Fruit fly (Drosophila melanogaster) Kc167 (cell line): ENCODE results near the gene Pten.

ENCODE experiments used
- Myc ChIP-seq: fragments of >200 bp; optimal IDR thresholded peaks from 2 replicates; lab custom pipeline; 2017; ENCODE audit warnings: missing external identifiers
- Sin3A ChIP-seq: fragments of >200 bp; optimal IDR thresholded peaks from 2 replicates; lab custom pipeline; 2018; ENCODE audit warnings: missing external identifiers
- h ChIP-seq: fragments of >200 bp; optimal IDR thresholded peaks from 3 replicates; lab custom pipeline; 2018; ENCODE audit warnings: missing external identifiers
- insv ChIP-seq: fragments of >200 bp; optimal IDR thresholded peaks from 3 replicates; lab custom pipeline; 2018; ENCODE audit warnings: missing external identifiers
- psq ChIP-seq: fragments of >200 bp; optimal IDR thresholded peaks from 2 replicates; lab custom pipeline; 2017; ENCODE audit warnings: missing external identifiers
- ttk ChIP-seq: sonication (Bioruptor generic); optimal IDR thresholded peaks from 2 replicates; lab custom pipeline; 2017; ENCODE audit warnings: missing external identifiers

DNA sequence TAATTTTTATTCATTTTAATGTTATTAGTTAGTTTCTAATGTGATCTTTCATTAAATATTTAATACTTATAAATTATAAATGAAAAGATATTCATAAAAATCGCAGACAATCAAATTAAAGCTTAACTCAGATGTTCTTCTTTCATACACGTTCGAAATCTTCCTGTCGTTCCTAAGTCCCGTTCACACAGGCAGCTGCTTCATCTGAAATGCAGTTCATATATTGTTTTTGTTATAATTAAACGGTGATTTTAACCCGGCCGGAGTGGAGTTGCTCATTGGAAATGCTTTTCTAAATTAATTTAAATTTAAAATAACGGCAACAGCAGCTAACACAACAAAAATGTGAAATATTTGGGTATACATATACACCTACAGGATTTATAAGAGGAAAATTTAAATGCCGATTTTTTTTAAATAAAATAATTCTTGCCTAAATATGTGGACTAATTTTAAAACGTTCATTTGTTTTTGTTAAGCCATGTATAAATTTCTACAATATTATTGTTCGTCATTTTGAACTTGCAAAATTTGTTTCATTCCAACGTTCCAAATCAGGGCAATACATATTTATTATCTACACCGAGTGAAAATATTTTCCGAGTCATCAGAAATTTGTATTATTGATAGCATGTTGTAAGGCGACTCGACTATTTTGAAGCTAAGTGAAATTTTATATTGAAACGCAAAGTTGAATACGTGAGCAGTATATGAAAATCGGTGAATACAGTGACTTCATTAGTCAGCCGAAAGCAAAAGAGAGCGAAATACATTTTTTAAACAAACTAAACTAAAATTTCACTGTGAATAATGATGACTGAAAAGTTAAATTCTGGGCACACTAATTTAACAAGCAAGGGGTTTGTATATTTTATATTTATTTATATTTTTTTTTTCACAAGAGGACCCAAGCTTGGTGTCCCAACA, 21.9 kb downstream of the Pten start, which contains the start of gene me31B:
- TF ChIP-seq h (lab: Kevin White, UChicago) (no peak), insv (lab: Kevin White, UChicago) (no peak), psq (no peak), Sin3A (lab: Kevin White, UChicago) (no peak), ttk (lab: Kevin White, UChicago) (no peak), Myc (no peak)
